Worm (Caenorhabditis elegans) whole organism, L4/young adult: ENCODE measurements around the gene fbxb-92.

ENCODE experiments used
- W03F9.2 ChIP-seq: fragments of 150-350 bp; optimal IDR thresholded peaks from 2 replicates; lab custom pipeline; 2014; ENCODE audit warnings: missing biosample characterization, missing genetic modification characterization
- him-1 ChIP-seq: sonication (generic microtip); optimal IDR thresholded peaks from 2 replicates; lab custom pipeline; 2016; ENCODE audit warnings: missing genotype, missing genetic modification reagents, missing genetic modification characterization, missing compliant biosample characterization

DNA sequence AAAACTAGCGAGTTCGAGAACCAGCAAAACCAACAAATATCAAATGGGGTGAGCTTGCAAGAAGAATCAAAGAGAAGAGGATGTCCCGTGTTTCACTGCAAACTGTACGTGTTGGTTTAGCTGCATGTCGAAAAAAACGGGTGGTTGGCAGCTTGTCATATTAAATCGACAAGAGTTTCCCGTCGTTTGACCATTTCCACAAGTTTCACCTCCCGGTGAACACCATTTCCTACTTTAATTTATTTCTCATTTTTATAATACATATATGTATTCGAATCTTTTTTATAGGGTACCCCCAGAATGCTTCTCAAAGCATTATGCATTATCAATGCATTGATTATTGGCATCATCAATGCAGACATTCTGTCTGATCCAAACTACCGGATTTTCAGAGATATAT is 48.0 kb upstream of the fbxb-92 start, which contains the start of gene Y8A9A.2:
- TF ChIP-seq him-1 (tag; lab: Kevin White, UChicago) (no peak), W03F9.2 (no peak)
